Worm (Caenorhabditis elegans) whole organism, L4 larva: Measurements from ENCODE around the gene F55A4.3.

ENCODE experiments used
- ceh-82 ChIP-seq: sonication (generic microtip); optimal IDR thresholded peaks from 2 replicates; lab custom pipeline; 2017; ENCODE audit warnings: missing biosample characterization, missing genetic modification characterization
- egl-27 ChIP-seq: sonication (generic microtip); optimal IDR thresholded peaks from 3 replicates; lab custom pipeline; 2017; ENCODE audit warnings: missing biosample characterization, missing genetic modification reagents, missing genetic modification characterization
- nhr-11 ChIP-seq: fragments of 150-350 bp; optimal IDR thresholded peaks from 2 replicates; lab custom pipeline; 2014; ENCODE audit warnings: missing biosample characterization, missing genetic modification characterization
- nhr-42 ChIP-seq: fragments of 200-800 bp; sonication (Bioruptor generic); IDR thresholded peaks from 2 replicates; pipeline ENCODE4 v1.3.6; 2022; ENCODE audit warnings: missing genetic modification characterization, missing compliant biosample characterization
- pha-4 ChIP-seq, 2 experiments: fragments of 150-350 bp in 1 of 2; fragments of 200-800 bp in 1 of 2; sonication (Bioruptor generic) in 1 of 2; IDR thresholded peaks in 1 of 2; optimal IDR thresholded peaks in 1 of 2; 2 replicates each; pipeline versions ENCODE4 v1.3.6 to Lab custom; 2014 to 2022; ENCODE audit warnings: missing genetic modification characterization in 2 of 2, missing genetic modification reagents in 2 of 2, missing biosample characterization in 1 of 2, missing compliant biosample characterization in 1 of 2
- pqm-1 ChIP-seq: sonication (generic microtip); optimal IDR thresholded peaks from 2 replicates; lab custom pipeline; 2017; ENCODE audit warnings: missing biosample characterization, missing genetic modification characterization

DNA sequence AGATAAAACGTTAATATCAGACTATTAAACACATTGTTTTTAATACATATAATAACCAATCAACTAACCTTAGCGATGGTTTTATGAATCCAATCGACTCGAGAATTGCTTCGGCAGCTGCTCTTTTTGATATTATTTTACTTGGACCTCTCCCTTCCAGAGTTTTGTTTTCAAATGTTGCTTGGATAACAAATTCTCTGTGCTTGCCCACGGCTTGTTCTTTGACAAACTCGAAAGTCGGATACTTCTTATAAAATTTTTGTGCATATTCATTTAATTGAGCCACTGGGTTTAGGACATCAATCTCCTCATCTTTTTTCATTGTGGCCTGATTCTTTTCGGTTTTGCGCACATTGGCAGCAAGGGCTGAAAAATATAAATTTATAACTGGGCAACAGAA is at the start of gene F55A4.3:
- TF ChIP-seq pqm-1 (tag; lab: Kevin White, UChicago), result no peak
- no peak for TF ChIP-seq nhr-11 (tag; lab: Kevin White, UChicago)
- TF ChIP-seq nhr-42 (GFP tag; lab: Robert Waterston, UW), result no peak
- TF ChIP-seq egl-27 (tag; lab: Kevin White, UChicago), result no peak
- no peak for TF ChIP-seq pha-4 (GFP tag; IDR thresholded peaks at IDR 0.05; lab: Robert Waterston, UW)
- no peak for TF ChIP-seq pha-4 (tag; optimal IDR thresholded peaks at IDR 0.05; lab: Kevin White, UChicago)
- no peak for TF ChIP-seq ceh-82 (tag; lab: Kevin White, UChicago)
